Fruit fly (Drosophila melanogaster): Measurements from ENCODE around the gene CG32318.
"Not testable (repeated sequence)": the region's sequence is repeated elsewhere in the genome, so short reads cannot be mapped to it uniquely, and the experiment has no call there.

The CG32318 gene

DNA sequence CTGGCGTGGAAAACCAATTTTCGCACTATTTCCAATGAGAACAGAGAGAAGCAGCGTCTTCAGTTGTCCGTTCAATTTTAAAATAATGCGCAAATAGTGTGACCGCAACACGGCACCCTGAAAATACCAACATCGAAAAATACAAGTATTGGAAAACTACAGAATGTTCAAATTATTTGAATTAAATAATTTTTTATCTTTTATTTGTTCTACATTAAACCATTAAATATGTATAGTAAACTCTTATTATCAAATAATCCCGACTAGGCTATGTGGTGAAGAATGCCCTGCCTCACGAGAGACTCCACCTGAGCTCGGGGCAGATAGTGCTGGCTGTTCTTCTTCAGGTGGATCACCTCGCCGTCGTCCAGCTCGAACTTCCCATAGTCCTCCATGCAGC lies 913 bp downstream of the CG32318 start, which contains the start of gene Klp61F:
Gene Klp61F, minus strand, starts transcription at position 101 of the 400 bp plus-strand sequence.
- TF ChIP-seq CTCF, CG8478 (optimal IDR thresholded peaks at IDR 0.05): not testable (repeated sequence)

DNA sequence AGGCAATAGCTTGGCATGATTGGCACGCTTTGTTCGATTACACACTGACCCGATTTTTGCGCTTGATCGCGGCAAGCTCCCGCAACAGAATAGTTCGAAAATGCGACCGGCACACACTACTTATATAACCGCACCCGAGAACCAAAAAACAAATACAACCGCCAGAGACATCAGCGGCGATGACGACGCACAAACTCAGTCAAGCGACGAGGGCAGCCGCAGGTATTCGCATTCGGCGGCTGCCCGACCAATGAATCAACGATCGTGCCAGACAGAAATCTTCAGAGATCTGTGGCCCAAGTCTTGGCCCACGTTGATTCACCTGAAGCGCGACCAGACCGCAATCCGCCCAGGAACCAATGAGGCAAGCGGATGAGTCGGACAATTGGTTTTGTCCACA lies 8.5 kb downstream of the CG32318 start, which contains the start of gene CG9192:
Gene CG9192, minus strand, starts transcription at position 101 of the 400 bp plus-strand sequence.
- no peak for TF ChIP-seq CG8478 (optimal IDR thresholded peaks at IDR 0.05)
- no peak for TF ChIP-seq CTCF (optimal IDR thresholded peaks at IDR 0.05)

DNA sequence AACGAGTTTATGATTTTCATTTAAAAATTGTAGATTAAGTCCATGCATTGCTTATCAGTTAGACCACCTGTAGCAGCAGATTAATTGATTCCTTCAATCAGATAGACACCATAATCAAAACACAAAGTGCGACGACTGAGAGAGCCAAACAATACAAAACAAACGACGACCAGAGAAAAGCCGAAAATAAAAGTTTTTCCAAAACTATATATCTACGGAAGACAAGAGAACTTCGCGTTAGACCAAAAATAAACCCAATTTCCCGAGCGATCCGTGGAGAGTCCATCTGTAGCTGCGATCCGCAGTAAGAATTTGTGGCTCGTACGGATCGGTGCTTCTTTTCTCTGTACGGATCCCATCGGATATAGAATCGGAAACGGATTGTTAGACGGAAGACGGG lies 11.3 kb downstream of the CG32318 start, which contains the start of gene galene:
Gene galene, plus strand, starts transcription at position 301 of the 400 bp plus-strand sequence.
- TF ChIP-seq CG8478 (optimal IDR thresholded peaks at IDR 0.05) = no peak
- TF ChIP-seq CTCF (optimal IDR thresholded peaks at IDR 0.05) = no peak

DNA sequence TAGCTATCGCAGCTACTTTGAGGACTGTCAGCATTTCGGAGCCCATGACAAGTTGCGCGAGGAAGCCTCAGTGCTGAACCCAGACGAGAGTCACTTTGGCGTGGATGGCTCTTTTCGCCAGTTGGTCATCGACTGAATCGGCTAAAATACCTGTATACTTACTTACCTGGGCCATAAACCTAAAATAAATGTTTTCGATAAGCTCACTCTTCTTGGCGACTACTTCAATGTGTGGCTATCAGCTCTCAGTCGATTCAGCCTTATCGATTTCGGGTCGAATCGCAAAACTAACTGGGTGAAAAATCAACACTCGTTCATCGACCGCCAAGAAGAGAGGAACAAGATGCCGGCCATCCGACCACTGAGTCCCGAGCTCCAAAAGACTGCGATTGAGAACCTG lies 12.9 kb downstream of the CG32318 start, which contains the start of gene CG33966:
Gene CG33966, plus strand, starts transcription at position 301 of the 400 bp plus-strand sequence.
- TF ChIP-seq CTCF (optimal IDR thresholded peaks at IDR 0.05) (no peak), CG8478 (optimal IDR thresholded peaks at IDR 0.05) (no peak)

DNA sequence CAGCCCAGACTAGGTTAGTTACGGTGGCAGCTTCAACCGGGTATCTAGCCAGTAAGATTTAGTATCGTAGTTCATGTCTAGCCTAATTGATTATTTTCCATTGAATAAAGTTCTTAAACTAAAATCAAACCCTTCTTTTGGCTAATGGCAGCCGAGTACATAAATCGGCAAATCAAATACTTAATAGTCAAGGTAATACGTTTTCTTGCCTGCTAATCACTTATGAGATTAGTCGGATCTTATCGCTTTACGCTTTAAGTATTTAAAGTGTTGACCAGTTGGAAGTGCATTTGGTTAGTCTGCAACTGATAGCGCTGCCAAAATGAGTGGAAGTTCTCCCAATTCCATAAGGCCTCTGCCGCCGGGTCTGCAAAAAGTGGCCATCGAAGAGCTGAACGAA lies 14.1 kb downstream of the CG32318 start, which contains the start of gene CG33965:
Gene CG33965, plus strand, starts transcription at position 301 of the 400 bp plus-strand sequence.
- no peak for TF ChIP-seq CTCF (optimal IDR thresholded peaks at IDR 0.05)
- TF ChIP-seq CG8478 (optimal IDR thresholded peaks at IDR 0.05) = no peak

DNA sequence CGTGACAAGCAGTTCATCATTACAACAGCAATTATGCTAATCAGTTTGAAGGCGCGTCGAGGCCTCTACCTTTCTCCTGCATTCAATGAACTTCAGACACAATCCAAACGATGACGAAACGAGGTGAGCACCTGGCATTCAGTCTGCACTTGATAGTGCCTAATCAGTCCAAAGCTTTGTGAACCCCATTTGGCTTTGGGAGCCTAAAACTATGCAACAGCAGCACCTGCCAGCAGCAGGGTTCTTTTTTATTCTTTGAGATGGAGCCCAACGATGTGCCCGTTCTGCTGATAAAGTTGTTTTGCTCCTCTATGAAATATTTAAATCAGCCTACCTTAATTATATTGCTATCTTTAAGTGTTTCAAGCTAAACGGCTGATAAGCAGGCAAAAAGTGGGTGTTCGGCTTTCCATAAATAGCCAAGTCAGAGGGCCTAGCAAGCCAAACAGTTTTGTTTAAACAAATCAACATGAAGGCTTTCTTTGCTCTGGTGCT lies 19.4 kb downstream of the CG32318 start, which contains the start of gene LysS:
Gene LysS, plus strand, starts transcription at position 445 of the 495 bp plus-strand sequence.
- no peak for TF ChIP-seq CTCF (optimal IDR thresholded peaks at IDR 0.05)
- no peak for TF ChIP-seq CG8478 (optimal IDR thresholded peaks at IDR 0.05)

DNA sequence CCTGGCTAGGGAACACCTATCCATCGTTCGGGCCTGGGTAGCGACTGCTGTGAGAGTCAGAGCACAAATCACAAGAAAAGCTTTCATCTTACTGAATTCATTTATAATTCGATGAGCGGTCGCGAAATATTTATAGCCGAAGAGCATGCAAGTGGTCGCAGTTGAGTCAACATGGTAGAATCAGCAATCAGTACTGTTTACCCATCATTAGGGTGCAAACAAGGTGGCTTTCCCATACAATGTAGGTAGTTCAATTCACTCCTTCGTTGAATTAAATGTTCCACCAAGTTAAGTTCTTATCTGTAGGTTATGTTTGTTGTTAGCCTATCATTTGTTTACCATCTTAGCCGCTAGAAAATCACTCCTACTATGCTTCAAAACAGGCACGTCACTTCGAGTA lies 28.1 kb downstream of the CG32318 start, which contains the start of gene LysP:
Gene LysP, minus strand, starts transcription at position 101 of the 400 bp plus-strand sequence.
- no peak for TF ChIP-seq CTCF (optimal IDR thresholded peaks at IDR 0.05)
- TF ChIP-seq CG8478 (optimal IDR thresholded peaks at IDR 0.05) = no peak

DNA sequence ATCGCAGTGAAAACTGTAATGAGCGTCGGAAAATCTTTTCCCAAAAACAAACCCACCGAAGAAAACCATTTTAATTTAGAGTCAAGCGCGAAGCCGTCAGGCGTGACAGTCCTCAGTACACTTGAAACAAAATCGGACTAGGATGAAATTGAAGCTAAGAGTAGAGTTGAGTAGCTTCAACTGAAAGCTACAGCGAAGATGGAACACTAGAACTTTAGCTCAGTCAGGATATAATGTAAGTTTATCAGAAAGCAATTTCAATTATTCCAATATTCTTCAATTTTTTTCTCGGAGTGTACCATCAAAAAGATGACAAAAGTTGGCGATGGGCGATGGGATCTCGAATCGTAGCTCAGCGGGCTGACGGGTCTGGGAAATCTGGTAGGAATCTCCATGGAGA lies 30.3 kb downstream of the CG32318 start:
- TF ChIP-seq CTCF (optimal IDR thresholded peaks at IDR 0.05) (no peak), CG8478 (optimal IDR thresholded peaks at IDR 0.05) (no peak)

DNA sequence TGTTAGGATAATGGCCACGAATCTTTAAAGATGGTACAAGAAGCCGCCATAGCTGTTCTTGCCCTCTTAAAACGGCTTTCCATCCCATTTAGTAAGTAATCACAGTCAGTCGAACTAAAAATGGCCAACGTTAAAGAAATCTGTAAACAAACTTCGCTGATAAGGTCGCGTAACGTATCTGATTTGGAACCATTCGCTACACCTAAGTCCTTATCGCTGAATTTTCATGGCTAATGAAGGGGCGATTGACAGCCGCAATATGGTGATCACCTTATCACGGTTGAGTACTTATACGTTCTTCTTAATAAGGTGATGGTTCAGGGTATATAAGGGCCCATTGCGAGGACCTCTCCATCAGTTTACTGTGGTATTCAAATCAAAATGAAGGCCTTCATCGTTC lies 34.2 kb downstream of the CG32318 start, which contains the start of gene LysE:
Gene LysE, plus strand, starts transcription at position 257 of the 400 bp plus-strand sequence.
- TF ChIP-seq CG8478 (optimal IDR thresholded peaks at IDR 0.05) = no peak
- no peak for TF ChIP-seq CTCF (optimal IDR thresholded peaks at IDR 0.05)

DNA sequence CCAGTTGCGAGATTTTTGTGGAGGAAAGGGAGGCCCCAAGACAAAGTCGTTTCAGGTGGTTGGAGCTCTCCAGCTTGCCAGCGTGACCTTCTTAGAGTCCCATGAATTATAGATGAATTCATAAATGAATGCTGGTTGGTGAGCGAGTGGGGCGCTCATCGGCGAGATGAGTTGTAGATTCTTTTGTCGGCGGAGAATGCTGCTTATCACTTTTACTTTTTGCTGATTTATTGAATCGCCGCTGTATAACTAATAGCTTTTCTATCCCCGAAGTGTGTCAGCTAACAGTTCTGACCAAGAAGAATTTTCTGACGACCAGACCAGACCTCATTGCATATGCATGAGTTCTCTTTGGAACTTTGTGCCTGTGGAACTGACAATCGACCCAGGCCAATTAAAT lies 34.6 kb downstream of the CG32318 start:
- TF ChIP-seq CG8478 (optimal IDR thresholded peaks at IDR 0.05) (no peak), CTCF (optimal IDR thresholded peaks at IDR 0.05) (no peak)

DNA sequence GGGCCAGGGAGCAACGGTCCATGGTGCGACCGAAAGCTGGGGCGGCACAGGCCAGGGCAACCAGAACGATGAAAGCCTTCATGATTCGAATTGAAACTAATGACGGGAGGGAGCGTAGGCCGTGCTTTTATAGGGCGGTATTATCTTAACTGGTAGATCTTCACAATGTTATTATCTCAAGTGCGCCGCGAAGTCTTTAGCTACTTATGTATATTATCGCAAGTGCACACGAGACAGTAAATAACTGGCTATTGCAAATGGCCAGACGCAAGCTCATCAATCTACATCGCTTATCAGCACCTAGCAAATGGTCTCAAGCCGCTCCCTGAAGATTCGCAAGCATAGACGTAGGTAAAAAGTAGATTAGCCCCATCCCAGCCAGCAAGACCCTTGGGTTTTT lies 35.6 kb downstream of the CG32318 start, which contains the start of gene LysD:
Gene LysD, minus strand, starts transcription at position 101 of the 400 bp plus-strand sequence.
- TF ChIP-seq CTCF (optimal IDR thresholded peaks at IDR 0.05) (no peak), CG8478 (optimal IDR thresholded peaks at IDR 0.05) (no peak)

DNA sequence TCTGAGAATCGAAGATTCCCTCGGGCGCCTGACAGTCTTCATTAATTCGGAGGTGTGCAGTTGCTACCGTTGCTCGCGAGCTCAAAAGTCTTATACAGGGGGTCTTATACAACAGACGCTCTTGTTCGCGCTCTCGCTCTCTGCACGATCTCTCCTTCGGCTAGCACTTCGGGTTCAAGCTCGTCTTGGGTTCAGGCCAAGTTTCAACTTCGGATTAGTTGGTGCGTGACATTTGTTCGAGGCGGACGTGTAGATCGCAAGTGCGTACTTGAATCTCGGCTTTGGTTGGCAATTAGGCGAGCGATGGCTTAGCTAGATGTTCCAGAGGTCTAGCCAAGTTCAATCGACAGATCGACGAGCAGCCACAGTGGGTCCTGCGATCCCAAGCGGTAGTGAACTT lies 38.5 kb downstream of the CG32318 start:
- TF ChIP-seq CG8478 (optimal IDR thresholded peaks at IDR 0.05) (no peak), CTCF (optimal IDR thresholded peaks at IDR 0.05) (no peak)

DNA sequence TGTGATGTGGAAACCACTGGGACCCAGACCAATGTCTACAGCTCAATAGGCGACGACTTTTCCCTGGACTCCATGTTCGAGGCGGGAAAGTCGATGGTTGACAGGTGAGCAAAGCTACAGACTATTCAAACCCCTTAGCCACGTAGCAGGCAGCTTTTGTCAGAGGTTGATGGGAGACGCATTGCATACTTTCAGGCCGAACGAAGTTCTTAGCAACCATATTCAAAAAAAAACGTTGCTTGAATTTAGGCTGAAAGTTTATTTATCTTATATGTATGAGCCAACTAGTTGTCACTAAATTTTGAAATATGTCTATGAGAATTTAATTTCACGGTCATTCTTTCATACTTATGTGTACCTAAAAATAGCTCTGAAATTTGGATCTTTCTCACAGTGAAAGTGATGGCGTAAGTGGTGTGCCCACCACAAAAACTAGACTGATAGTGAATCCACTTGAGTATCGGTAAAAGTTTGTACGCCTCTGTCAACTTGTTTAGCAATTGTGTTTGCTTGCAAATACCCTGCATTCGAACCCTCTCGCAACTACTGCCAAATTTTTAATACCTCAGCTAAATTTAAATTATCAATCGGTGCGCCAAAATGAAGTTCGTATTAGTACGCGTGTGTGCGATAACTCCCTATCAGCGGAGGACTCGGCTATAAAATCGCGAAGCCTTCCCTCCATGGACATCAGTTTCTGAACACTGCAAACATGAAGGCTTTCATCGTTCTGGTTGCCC lies 39.9 kb downstream of the CG32318 start, which contains the start of gene LysB:
Gene LysB, plus strand, starts transcription at position 690 of the 740 bp plus-strand sequence.
- no peak for TF ChIP-seq CG8478 (optimal IDR thresholded peaks at IDR 0.05)
- TF ChIP-seq CTCF (optimal IDR thresholded peaks at IDR 0.05) = peak in 1 of 2 experiments; percentile 36

DNA sequence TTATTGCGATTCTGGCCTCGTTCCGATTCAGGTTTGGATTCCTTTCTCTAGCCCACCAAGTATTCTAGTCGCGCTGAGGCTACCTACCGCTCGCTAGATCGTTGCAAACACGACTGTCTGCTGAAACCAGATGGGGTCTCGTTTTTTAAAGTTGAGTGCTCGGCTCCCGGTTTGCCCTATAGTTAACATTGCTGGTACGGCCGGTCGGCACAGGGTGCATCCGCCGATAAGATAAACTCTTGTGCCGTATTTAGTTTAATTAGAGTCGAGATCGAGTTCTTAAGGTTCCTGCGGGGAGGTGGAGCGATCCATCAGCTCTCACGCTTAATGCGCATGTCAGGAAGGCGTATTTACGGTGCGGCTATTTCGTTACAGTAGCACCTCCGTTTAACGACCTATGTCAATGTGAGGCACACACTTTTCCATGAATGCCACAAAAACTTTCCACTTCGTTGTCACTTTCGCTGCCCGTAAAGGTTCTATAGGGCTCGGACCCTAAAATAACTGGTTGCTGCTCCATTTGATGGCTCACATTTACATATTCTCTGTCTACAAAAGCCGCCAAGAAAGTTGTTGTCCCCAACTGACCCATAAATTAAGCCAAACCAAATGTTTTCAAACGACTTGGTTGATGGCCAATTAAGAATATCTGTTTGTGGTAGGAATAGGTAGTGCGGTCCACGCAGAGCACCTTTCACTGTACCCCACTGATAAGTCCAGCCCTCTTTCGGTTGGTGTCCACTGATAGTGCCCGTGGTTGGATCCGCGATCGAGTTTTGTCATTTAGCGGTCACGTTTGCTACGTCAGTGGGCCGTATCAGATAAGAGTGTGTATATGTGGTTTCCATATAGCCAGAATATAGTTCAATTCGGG lies 41.8 kb downstream of the CG32318 start, which contains the start of gene CG9119:
Gene CG9119, minus strand, starts transcription at position 122 of the 874 bp plus-strand sequence.
- TF ChIP-seq CTCF (optimal IDR thresholded peaks at IDR 0.05) (no peak), CG8478 (optimal IDR thresholded peaks at IDR 0.05) (no peak)

All from S2 (cell line).